Worm (Caenorhabditis elegans) whole organism, L3 larva: ENCODE results near the gene rpt-1.

ENCODE experiments used
- R02D3.7 ChIP-seq: fragments of 150-350 bp; optimal IDR thresholded peaks from 2 replicates; lab custom pipeline; 2014; ENCODE audit warnings: missing biosample characterization, missing genetic modification characterization
- ZK546.5 ChIP-seq: sonication (generic microtip); optimal IDR thresholded peaks from 2 replicates; lab custom pipeline; 2017; ENCODE audit warnings: missing biosample characterization, missing genetic modification characterization
- aly-2 ChIP-seq: fragments of 150-350 bp; optimal IDR thresholded peaks from 2 replicates; lab custom pipeline; 2014; ENCODE audit warnings: missing biosample characterization, missing genetic modification characterization
- ama-1 ChIP-seq: fragments of 150-350 bp; optimal IDR thresholded peaks from 2 replicates; lab custom pipeline; 2018
- ceh-16 ChIP-seq: sonication (generic microtip); optimal IDR thresholded peaks from 2 replicates; lab custom pipeline; 2017; ENCODE audit warnings: missing biosample characterization, missing genetic modification characterization
- ceh-28 ChIP-seq: fragments of 150-350 bp; optimal IDR thresholded peaks from 2 replicates; lab custom pipeline; 2014; ENCODE audit warnings: missing biosample characterization, missing genetic modification reagents, missing genetic modification characterization
- ceh-82 ChIP-seq: fragments of 150-350 bp; optimal IDR thresholded peaks from 2 replicates; lab custom pipeline; 2014; ENCODE audit warnings: missing biosample characterization, missing genetic modification characterization
- ceh-9 ChIP-seq: sonication (generic microtip); optimal IDR thresholded peaks from 2 replicates; lab custom pipeline; 2018; ENCODE audit warnings: missing biosample characterization, missing genetic modification characterization
- daf-12 ChIP-seq: fragments of 150-350 bp; optimal IDR thresholded peaks from 2 replicates; lab custom pipeline; 2014; ENCODE audit warnings: missing biosample characterization, missing genetic modification reagents, missing genetic modification characterization
- egl-27 ChIP-seq: sonication (generic microtip); optimal IDR thresholded peaks from 4 replicates; lab custom pipeline; 2017; ENCODE audit warnings: missing biosample characterization, missing genetic modification reagents, missing genetic modification characterization
- egl-5 ChIP-seq: fragments of 150-350 bp; optimal IDR thresholded peaks from 2 replicates; lab custom pipeline; 2017; ENCODE audit warnings: missing biosample characterization, missing genetic modification reagents, missing genetic modification characterization, inconsistent platforms
- elt-1 ChIP-seq: fragments of 150-350 bp; optimal IDR thresholded peaks from 2 replicates; lab custom pipeline; 2014; ENCODE audit warnings: missing biosample characterization, missing genetic modification characterization
- elt-2 ChIP-seq: sonication (generic microtip); optimal IDR thresholded peaks from 2 replicates; lab custom pipeline; 2016; ENCODE audit warnings: missing genetic modification reagents, mild to moderate bottlenecking, missing genetic modification characterization, missing compliant biosample characterization
- elt-3 ChIP-seq, 3 experiments: fragments of 150-350 bp in 1 of 3; sonication (generic microtip) in 2 of 3; optimal IDR thresholded peaks; 2 replicates in 2 of 3; 4 replicates in 1 of 3; lab custom pipeline; 2014 to 2017; ENCODE audit warnings: missing biosample characterization in 3 of 3, missing genetic modification characterization in 3 of 3
- eor-1 ChIP-seq, 2 experiments: fragments of 150-350 bp; optimal IDR thresholded peaks; 2 replicates each; lab custom pipeline; 2014 to 2018; ENCODE audit warnings: missing biosample characterization in 2 of 2, missing genetic modification characterization in 2 of 2
- fkh-10 ChIP-seq: sonication (generic microtip); optimal IDR thresholded peaks from 2 replicates; lab custom pipeline; 2017; ENCODE audit warnings: missing biosample characterization, missing genetic modification reagents, missing genetic modification characterization
- fkh-2 ChIP-seq: fragments of 150-350 bp; optimal IDR thresholded peaks from 2 replicates; lab custom pipeline; 2014; ENCODE audit warnings: missing biosample characterization, missing genetic modification reagents, missing genetic modification characterization
- fos-1 ChIP-seq: fragments of 150-350 bp; optimal IDR thresholded peaks from 2 replicates; lab custom pipeline; 2014; ENCODE audit warnings: missing biosample characterization, missing genetic modification characterization
- hmg-11 ChIP-seq: sonication (generic microtip); optimal IDR thresholded peaks from 2 replicates; lab custom pipeline; 2016; ENCODE audit warnings: missing genetic modification characterization, missing compliant biosample characterization
- jun-1 ChIP-seq: fragments of 150-350 bp; optimal IDR thresholded peaks from 2 replicates; lab custom pipeline; 2014; ENCODE audit warnings: missing biosample characterization, missing genetic modification reagents, missing genetic modification characterization
- lin-15B ChIP-seq: fragments of 150-350 bp; optimal IDR thresholded peaks from 2 replicates; lab custom pipeline; 2014; ENCODE audit warnings: missing biosample characterization, missing genetic modification characterization
- lin-39 ChIP-seq: fragments of 150-350 bp; optimal IDR thresholded peaks from 2 replicates; lab custom pipeline; 2018; ENCODE audit warnings: missing biosample characterization, missing genetic modification reagents, missing genetic modification characterization
- lsy-12 ChIP-seq: sonication (generic microtip); optimal IDR thresholded peaks from 2 replicates; lab custom pipeline; 2016; ENCODE audit warnings: mild to moderate bottlenecking, missing genetic modification characterization, missing compliant biosample characterization
- mdl-1 ChIP-seq: fragments of 150-350 bp; optimal IDR thresholded peaks from 2 replicates; lab custom pipeline; 2014; ENCODE audit warnings: missing biosample characterization, missing genetic modification characterization
- mml-1 ChIP-seq: fragments of 150-350 bp; sonication (generic microtip); optimal IDR thresholded peaks from 3 replicates; lab custom pipeline; 2014; ENCODE audit warnings: missing biosample characterization, missing genetic modification characterization
- nfya-1 ChIP-seq: sonication (generic microtip); optimal IDR thresholded peaks from 2 replicates; lab custom pipeline; 2017; ENCODE audit warnings: missing genetic modification characterization, mild to moderate bottlenecking, missing compliant biosample characterization, antibody characterized with exemption, moderate library complexity; ENCODE audit not compliant: insufficient read depth
- nhr-11 ChIP-seq: fragments of 150-350 bp; optimal IDR thresholded peaks from 2 replicates; lab custom pipeline; 2014; ENCODE audit warnings: missing biosample characterization, missing genetic modification characterization
- nhr-12 ChIP-seq: fragments of 150-350 bp; optimal IDR thresholded peaks from 2 replicates; lab custom pipeline; 2014; ENCODE audit warnings: missing biosample characterization, missing genetic modification characterization
- nhr-23 ChIP-seq: fragments of 150-350 bp; optimal IDR thresholded peaks from 2 replicates; lab custom pipeline; 2014; ENCODE audit warnings: missing biosample characterization, missing genetic modification reagents, missing genetic modification characterization
- nhr-237 ChIP-seq: fragments of 150-350 bp; optimal IDR thresholded peaks from 2 replicates; lab custom pipeline; 2014; ENCODE audit warnings: missing biosample characterization, missing genetic modification characterization
- nhr-25 ChIP-seq: sonication (generic microtip); optimal IDR thresholded peaks from 2 replicates; lab custom pipeline; 2017; ENCODE audit warnings: missing biosample characterization, missing genetic modification characterization
- nhr-28 ChIP-seq: fragments of 150-350 bp; optimal IDR thresholded peaks from 2 replicates; lab custom pipeline; 2014; ENCODE audit warnings: missing biosample characterization, missing genetic modification characterization
- nhr-43 ChIP-seq: sonication (generic microtip); optimal IDR thresholded peaks from 2 replicates; lab custom pipeline; 2016; ENCODE audit warnings: mild to moderate bottlenecking, missing genetic modification characterization, missing compliant biosample characterization; ENCODE audit not compliant: poor library complexity, severe bottlenecking
- nhr-67 ChIP-seq: fragments of 150-350 bp; optimal IDR thresholded peaks from 2 replicates; lab custom pipeline; 2014; ENCODE audit warnings: missing biosample characterization, missing genetic modification characterization
- nhr-76 ChIP-seq: fragments of 150-350 bp; sonication (generic microtip); optimal IDR thresholded peaks from 5 replicates; lab custom pipeline; 2014; ENCODE audit warnings: missing biosample characterization, missing genetic modification characterization
- nhr-77 ChIP-seq: fragments of 150-350 bp; optimal IDR thresholded peaks from 2 replicates; lab custom pipeline; 2014; ENCODE audit warnings: missing biosample characterization, missing genetic modification characterization
- pha-4 ChIP-seq: fragments of 150-350 bp; optimal IDR thresholded peaks from 2 replicates; lab custom pipeline; 2014; ENCODE audit warnings: missing biosample characterization, missing genetic modification reagents, missing genetic modification characterization
- pqm-1 ChIP-seq: fragments of 150-350 bp; optimal IDR thresholded peaks from 2 replicates; lab custom pipeline; 2017; ENCODE audit warnings: missing biosample characterization, missing genetic modification characterization, inconsistent platforms
- sea-2 ChIP-seq: fragments of 150-350 bp; sonication (generic microtip); optimal IDR thresholded peaks from 4 replicates; lab custom pipeline; 2014; ENCODE audit warnings: missing biosample characterization, missing genetic modification reagents, missing genetic modification characterization
- skn-1 ChIP-seq: fragments of 150-350 bp; optimal IDR thresholded peaks from 2 replicates; lab custom pipeline; 2014; ENCODE audit warnings: missing biosample characterization, missing genetic modification characterization
- snpc-4 ChIP-seq: fragments of 150-350 bp; optimal IDR thresholded peaks from 2 replicates; lab custom pipeline; 2014; ENCODE audit warnings: missing biosample characterization, missing genetic modification characterization
- tbx-2 ChIP-seq: sonication (generic microtip); optimal IDR thresholded peaks from 2 replicates; lab custom pipeline; 2016; ENCODE audit warnings: mild to moderate bottlenecking, missing genetic modification characterization, missing compliant biosample characterization
- unc-39 ChIP-seq: sonication (generic microtip); optimal IDR thresholded peaks from 4 replicates; lab custom pipeline; 2017; ENCODE audit warnings: missing biosample characterization, missing genetic modification characterization
- unc-62 ChIP-seq: fragments of 150-350 bp; sonication (generic microtip); optimal IDR thresholded peaks from 4 replicates; lab custom pipeline; 2014; ENCODE audit warnings: missing biosample characterization, missing genetic modification reagents, missing genetic modification characterization
- zag-1 ChIP-seq: fragments of 150-350 bp; optimal IDR thresholded peaks from 2 replicates; lab custom pipeline; 2014; ENCODE audit warnings: missing biosample characterization, missing genetic modification characterization
- ztf-11 ChIP-seq: fragments of 150-350 bp; optimal IDR thresholded peaks from 2 replicates; lab custom pipeline; 2014; ENCODE audit warnings: missing biosample characterization, missing genetic modification characterization
- ztf-4 ChIP-seq: fragments of 150-350 bp; optimal IDR thresholded peaks from 2 replicates; lab custom pipeline; 2014; ENCODE audit warnings: missing biosample characterization, missing genetic modification characterization

Gene rpt-1

ce11 chrV:11982309-11982708, at the start of gene rpt-1:
Gene rpt-1 (minus strand): TSS chrV:11982397.
- TF ChIP-seq R02D3.7 (tag; lab: Kevin White, UChicago) (peak; percentile 3), fkh-10 (no peak), elt-3 (tag; optimal IDR thresholded peaks at IDR 0.05; lab: Kevin White, UChicago) (no peak), daf-12 (tag; lab: Kevin White, UChicago) (no peak), nhr-76 (tag; lab: Kevin White, UChicago) (no peak), sea-2 (no peak), zag-1 (tag; lab: Kevin White, UChicago) (no peak), pha-4 (tag; lab: Kevin White, UChicago) (peak; percentile 89), ceh-28 (tag; lab: Kevin White, UChicago) (no peak), nhr-23 (tag; lab: Kevin White, UChicago) (peak; percentile 85), nhr-11 (tag; lab: Kevin White, UChicago) (no peak), nhr-43 (tag; lab: Kevin White, UChicago) (peak; percentile 5), nhr-12 (no peak), nhr-28 (no peak), nhr-77 (no peak), unc-62 (no peak), tbx-2 (tag; lab: Kevin White, UChicago) (no peak), fkh-2 (no peak), unc-39 (tag; lab: Kevin White, UChicago) (no peak), ceh-82 (tag; lab: Kevin White, UChicago) (no peak), mdl-1 (no peak), nhr-25 (peak; percentile 70), jun-1 (tag; lab: Kevin White, UChicago) (no peak), pqm-1 (tag; lab: Kevin White, UChicago) (no peak), egl-5 (tag; lab: Kevin White, UChicago) (peak; percentile 36), ztf-4 (tag; lab: Kevin White, UChicago) (no peak), hmg-11 (tag; lab: Kevin White, UChicago) (peak; percentile 14), snpc-4 (tag; lab: Kevin White, UChicago) (peak; percentile 90), fos-1 (no peak), lin-15B (tag; lab: Kevin White, UChicago) (peak; percentile 90), elt-2 (tag; lab: Kevin White, UChicago) (peak; percentile 29), ceh-16 (tag; lab: Kevin White, UChicago) (no peak), lsy-12 (tag; lab: Kevin White, UChicago) (no peak), lin-39 (tag; lab: Kevin White, UChicago) (peak; percentile 45), mml-1 (tag; lab: Kevin White, UChicago) (no peak), ZK546.5 (tag; lab: Kevin White, UChicago) (no peak), nhr-67 (tag; lab: Kevin White, UChicago) (no peak), nhr-237 (no peak), elt-1 (peak; percentile 9), skn-1 (tag; lab: Kevin White, UChicago) (peak; percentile 98), egl-27 (tag; lab: Kevin White, UChicago) (no peak), ztf-11 (no peak), nfya-1 (tag; lab: Kevin White, UChicago) (peak; percentile 84), ama-1 (lab: Kevin White, UChicago) (no peak), eor-1 (tag; optimal IDR thresholded peaks at IDR 0.05; lab: Kevin White, UChicago) (no peak), aly-2 (no peak), ceh-9 (tag; lab: Kevin White, UChicago) (no peak)

- TF ChIP-seq pha-4 (tag; lab: Kevin White, UChicago) (no peak), nfya-1 (tag; lab: Kevin White, UChicago) (no peak), skn-1 (tag; lab: Kevin White, UChicago) (no peak), tbx-2 (tag; lab: Kevin White, UChicago) (no peak), sea-2 (no peak), nhr-12 (no peak), jun-1 (tag; lab: Kevin White, UChicago) (no peak), ceh-82 (tag; lab: Kevin White, UChicago) (no peak), mml-1 (tag; lab: Kevin White, UChicago) (no peak), mdl-1 (no peak), unc-62 (no peak), elt-3 (tag; optimal IDR thresholded peaks at IDR 0.05; lab: Kevin White, UChicago) (no peak)
These were observed 46.0 kb upstream of the rpt-1 start for ce11 chrV:12028151-12028550.
